Worm (Caenorhabditis elegans) whole organism, mixed stage, embryonic: ENCODE results near the gene ZC455.1.

Experiments
- elt-1 ChIP-seq: sonication (generic microtip); optimal IDR thresholded peaks from 2 replicates; lab custom pipeline; 2017; ENCODE audit warnings: missing genetic modification characterization, mild to moderate bottlenecking, missing compliant biosample characterization, antibody characterized with exemption, moderate library complexity, borderline replicate concordance; ENCODE audit not compliant: insufficient read depth
- mep-1 ChIP-seq: fragments of 150-350 bp; optimal IDR thresholded peaks from 2 replicates; lab custom pipeline; 2017; ENCODE audit warnings: missing biosample characterization, missing genetic modification reagents, missing genetic modification characterization, inconsistent platforms
- snpc-4 ChIP-seq: fragments of 150-350 bp; optimal IDR thresholded peaks from 2 replicates; lab custom pipeline; 2014; ENCODE audit warnings: missing biosample characterization, missing genetic modification characterization
- unc-62 ChIP-seq: fragments of 150-350 bp; optimal IDR thresholded peaks from 2 replicates; lab custom pipeline; 2014; ENCODE audit warnings: missing biosample characterization, missing genetic modification reagents, missing genetic modification characterization
- ztf-11 ChIP-seq: fragments of 150-350 bp; optimal IDR thresholded peaks from 2 replicates; lab custom pipeline; 2014; ENCODE audit warnings: missing biosample characterization, missing genetic modification characterization

ce11 chrV:12816672-12817071 lies 43.4 kb downstream of the ZC455.1 start:
- TF ChIP-seq ztf-11 (tag; lab: Kevin White, UChicago), result no peak
- no peak for TF ChIP-seq unc-62 (GFP tag; lab: Kevin White, UChicago)
- no peak for TF ChIP-seq snpc-4 (tag; lab: Kevin White, UChicago)
- TF ChIP-seq mep-1 (tag; lab: Kevin White, UChicago), result no peak
- no peak for TF ChIP-seq elt-1 (tag; lab: Kevin White, UChicago)
